Fruit fly (Drosophila melanogaster) whole organism: ENCODE results near the gene CG31467.

Source experiments
- CG8478 ChIP-seq: fragments of >200 bp; optimal IDR thresholded peaks from 2 replicates; lab custom pipeline; 2018; ENCODE audit warnings: inconsistent platforms
- Dll ChIP-seq: fragments of >200 bp; optimal IDR thresholded peaks from 2 replicates; lab custom pipeline; 2017
- pan ChIP-seq: fragments of >200 bp; optimal IDR thresholded peaks from 2 replicates; lab custom pipeline; 2017
- psq ChIP-seq: fragments of >200 bp; optimal IDR thresholded peaks from 2 replicates; lab custom pipeline; 2017
- usp ChIP-seq: fragments of >200 bp; optimal IDR thresholded peaks from 2 replicates; lab custom pipeline; 2017; ENCODE audit warnings: missing biosample characterization, missing genetic modification characterization, mixed read lengths

DNA sequence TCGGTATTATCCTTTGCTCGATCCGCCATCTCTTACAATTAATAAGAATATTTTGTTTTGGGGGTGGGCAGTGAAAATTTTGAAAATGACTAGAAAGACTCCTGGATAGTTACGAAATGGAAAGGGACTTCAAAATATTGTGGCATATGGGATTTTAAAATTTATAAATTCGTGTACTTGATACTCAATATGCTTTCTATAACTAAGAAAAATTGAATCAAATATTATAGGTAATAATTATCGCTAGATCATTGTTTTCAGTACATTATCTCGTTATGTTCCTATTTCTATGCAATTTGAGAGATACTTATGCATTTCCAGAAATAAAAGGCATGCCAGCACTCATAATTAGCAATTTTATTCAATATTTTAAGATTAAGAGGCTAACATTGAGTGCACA, 48.9 kb upstream of the CG31467 start, which contains the start of gene CG14691:
- no peak for TF ChIP-seq Dll (lab: Kevin White, UChicago)
- TF ChIP-seq psq = no peak
- no peak for TF ChIP-seq pan
- no peak for TF ChIP-seq usp (GFP tag; lab: Kevin White, UChicago)
- no peak for TF ChIP-seq CG8478
